Fruit fly (Drosophila melanogaster) Kc167 (cell line): ENCODE data around the gene bru3.

Source experiments
- h ChIP-seq: fragments of >200 bp; optimal IDR thresholded peaks from 3 replicates; lab custom pipeline; 2018; ENCODE audit warnings: missing external identifiers
- ttk ChIP-seq: sonication (Bioruptor generic); optimal IDR thresholded peaks from 2 replicates; lab custom pipeline; 2017; ENCODE audit warnings: missing external identifiers

DNA sequence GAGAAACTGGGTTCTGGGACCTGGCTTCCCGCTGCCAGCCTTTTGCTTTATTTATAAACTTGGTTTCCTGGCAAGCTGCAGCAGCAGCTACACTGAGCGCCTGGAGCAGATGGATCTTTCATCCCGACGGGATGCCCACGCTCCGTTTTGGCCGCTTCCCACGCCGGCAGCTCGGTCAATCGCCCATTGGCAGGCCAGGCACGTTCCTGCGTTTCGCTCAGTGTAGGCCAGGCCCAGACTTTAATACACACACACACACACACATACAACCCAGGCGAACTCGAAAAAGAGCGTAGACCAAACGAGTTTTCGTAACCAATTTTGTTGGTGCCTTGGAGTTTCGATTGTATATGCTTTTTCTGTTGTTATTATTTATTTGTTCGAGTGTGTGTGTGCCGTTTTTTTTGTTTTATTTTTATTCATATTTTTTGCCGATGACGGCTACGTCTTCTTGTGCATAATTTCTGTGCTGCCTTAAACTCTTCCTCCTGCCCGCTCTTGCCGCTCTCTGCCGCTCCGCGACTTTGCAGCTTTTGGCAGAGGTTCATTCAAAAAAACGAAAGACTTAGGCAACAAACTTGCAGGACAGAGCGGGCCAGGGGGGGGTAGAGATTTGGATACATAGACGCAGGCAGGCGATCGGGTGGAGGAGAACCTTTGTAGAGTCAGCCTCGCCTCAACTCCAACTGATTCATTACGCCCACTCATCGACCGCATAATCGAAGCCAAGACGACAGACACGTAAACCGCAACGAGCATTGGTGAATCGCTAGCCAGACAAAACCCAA, 303.1 kb downstream of the bru3 start:
- TF ChIP-seq h (no peak), ttk (lab: Kevin White, UChicago) (no peak)
